Worm (Caenorhabditis elegans): ENCODE measurements around the gene K02E11.4.

DNA sequence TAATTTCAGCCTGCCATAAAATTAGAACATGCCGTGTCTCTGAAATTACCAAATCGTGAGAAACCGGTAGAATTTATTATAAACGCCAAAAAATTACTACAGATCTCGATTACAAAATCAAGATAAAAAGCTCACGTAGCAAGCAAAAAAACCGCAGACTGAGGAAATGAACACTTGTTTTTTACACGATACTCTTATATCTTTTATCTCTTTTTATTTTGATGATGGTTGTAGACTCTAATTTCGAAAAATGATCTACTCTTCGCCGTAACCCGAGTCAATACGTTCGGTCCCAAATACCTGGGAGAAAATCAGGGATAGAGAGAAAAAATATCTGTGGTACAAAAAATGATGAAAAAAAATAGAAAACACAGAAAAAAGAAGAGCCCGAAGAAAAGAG lies 24.8 kb downstream of the K02E11.4 start:
- TF ChIP-seq nhr-12 (tag; optimal IDR thresholded peaks at IDR 0.05) (no peak), unc-39 (tag; optimal IDR thresholded peaks at IDR 0.05) (no peak), aly-2 (tag; optimal IDR thresholded peaks at IDR 0.05) (no peak), dmd-4 (tag; optimal IDR thresholded peaks at IDR 0.05) (no peak), ceh-16 (tag; optimal IDR thresholded peaks at IDR 0.05) (no peak), zag-1 (tag; optimal IDR thresholded peaks at IDR 0.05) (no peak), egl-27 (tag; optimal IDR thresholded peaks at IDR 0.05) (no peak), nhr-6 (tag; optimal IDR thresholded peaks at IDR 0.05) (no peak), ZK546.5 (tag; optimal IDR thresholded peaks at IDR 0.05) (no peak), nhr-11 (tag; optimal IDR thresholded peaks at IDR 0.05) (no peak), fos-1 (tag; optimal IDR thresholded peaks at IDR 0.05) (no peak), nhr-23 (tag; optimal IDR thresholded peaks at IDR 0.05) (no peak), snpc-4 (tag; optimal IDR thresholded peaks at IDR 0.05) (no peak)
